Fruit fly (Drosophila melanogaster) whole organism, embryonic: ENCODE measurements around the gene Fitm.

Experiments
- BEAF-32 ChIP-seq: fragments of 200-800 bp; sonication (Bioruptor generic); optimal IDR thresholded peaks from 3 replicates; lab custom pipeline; 2017; ENCODE audit warnings: missing biosample characterization, missing genetic modification characterization, mild to moderate bottlenecking, moderate library complexity, missing genetic modification reagents
- CG1024 ChIP-seq: fragments of 200-800 bp; sonication (Bioruptor generic); IDR thresholded peaks from 2 replicates; pipeline ENCODE4 v1.3.6; 2022; ENCODE audit warnings: missing biosample characterization, missing genetic modification characterization
- CG10565 ChIP-seq: fragments of 200-800 bp; sonication (Bioruptor generic); optimal IDR thresholded peaks from 3 replicates; lab custom pipeline; 2016; ENCODE audit warnings: missing biosample characterization, mild to moderate bottlenecking, missing genetic modification characterization
- CG13775 ChIP-seq: fragments of 200-800 bp; sonication (Bioruptor generic); optimal IDR thresholded peaks from 3 replicates; lab custom pipeline; 2017; ENCODE audit warnings: missing biosample characterization, mild to moderate bottlenecking, missing genetic modification characterization
- CG16779 ChIP-seq: fragments of 200-800 bp; sonication (Bioruptor generic); IDR thresholded peaks from 2 replicates; pipeline ENCODE4 v1.3.6; 2022; ENCODE audit warnings: missing biosample characterization, missing genetic modification characterization
- CG1792 ChIP-seq: fragments of 200-800 bp; sonication (Bioruptor generic); optimal IDR thresholded peaks from 2 replicates; lab custom pipeline; 2016; ENCODE audit warnings: missing biosample characterization, missing genetic modification characterization
- CG18476 ChIP-seq: fragments of 200-800 bp; sonication (Bioruptor generic); optimal IDR thresholded peaks from 2 replicates; lab custom pipeline; 2016; ENCODE audit warnings: missing biosample characterization, mild to moderate bottlenecking, missing genetic modification characterization
- CG2129 ChIP-seq: fragments of 200-800 bp; sonication (Bioruptor generic); IDR thresholded peaks from 2 replicates; pipeline ENCODE4 v1.3.6; 2022; ENCODE audit warnings: missing biosample characterization, missing genetic modification characterization; ENCODE audit not compliant: partially characterized antibody
- CG2889 ChIP-seq: fragments of 200-800 bp; sonication (Bioruptor generic); IDR thresholded peaks from 3 replicates; pipeline ENCODE4 v1.3.6; 2022; ENCODE audit warnings: missing biosample characterization, missing genetic modification characterization
- CG31224 ChIP-seq: fragments of 200-800 bp; sonication (Bioruptor generic); IDR thresholded peaks from 2 replicates; pipeline ENCODE4 v1.3.6; 2022; ENCODE audit warnings: missing biosample characterization, missing genetic modification characterization
- CG34422 ChIP-seq: fragments of 200-800 bp; sonication (Bioruptor generic); IDR thresholded peaks from 3 replicates; pipeline ENCODE4 v1.3.6; 2022; ENCODE audit warnings: missing biosample characterization, missing genetic modification characterization
- CG4820 ChIP-seq: fragments of 200-800 bp; sonication (Bioruptor generic); optimal IDR thresholded peaks from 3 replicates; lab custom pipeline; 2016; ENCODE audit warnings: missing biosample characterization, missing genetic modification characterization
- CG6813 ChIP-seq: fragments of 200-800 bp; sonication (Bioruptor generic); optimal IDR thresholded peaks from 2 replicates; lab custom pipeline; 2017; ENCODE audit warnings: missing biosample characterization, missing genetic modification characterization, mild to moderate bottlenecking, moderate library complexity, missing genetic modification reagents
- CG8290 ChIP-seq, 3 experiments: fragments of 200-800 bp; sonication (Bioruptor generic); optimal IDR thresholded peaks; 2 replicates each; lab custom pipeline; 2016 to 2019; ENCODE audit warnings: missing biosample characterization in 3 of 3, missing genetic modification characterization in 3 of 3, mild to moderate bottlenecking in 2 of 3, moderate library complexity in 1 of 3
- CG9727 ChIP-seq: fragments of 200-800 bp; sonication (Bioruptor generic); optimal IDR thresholded peaks from 3 replicates; lab custom pipeline; 2017; ENCODE audit warnings: missing biosample characterization, mild to moderate bottlenecking, missing genetic modification characterization
- D ChIP-seq, 2 experiments: fragments of 200-800 bp in 1 of 2; fragments of >200 bp in 1 of 2; sonication (Bioruptor generic) in 1 of 2; optimal IDR thresholded peaks; 2 replicates in 1 of 2; 3 replicates in 1 of 2; lab custom pipeline; 2017; ENCODE audit warnings: mild to moderate bottlenecking in 1 of 2, missing biosample characterization in 1 of 2, missing genetic modification characterization in 1 of 2, missing genetic modification reagents in 1 of 2
- Deaf1 ChIP-seq: fragments of 200-800 bp; optimal IDR thresholded peaks from 3 replicates; lab custom pipeline; 2019; ENCODE audit warnings: missing biosample characterization, mild to moderate bottlenecking, missing genetic modification characterization, moderate library complexity
- Kr ChIP-seq: fragments of 200-800 bp; sonication (Bioruptor generic); optimal IDR thresholded peaks from 2 replicates; lab custom pipeline; 2017; ENCODE audit warnings: missing biosample characterization, mild to moderate bottlenecking, missing genetic modification characterization
- Lhr ChIP-seq: fragments of 200-800 bp; sonication (Bioruptor generic); optimal IDR thresholded peaks from 3 replicates; lab custom pipeline; 2017; ENCODE audit warnings: mild to moderate bottlenecking, missing biosample characterization, missing genetic modification reagents, missing genetic modification characterization
- NfI ChIP-seq: fragments of 200-800 bp; sonication (Bioruptor generic); optimal IDR thresholded peaks from 3 replicates; lab custom pipeline; 2018; ENCODE audit warnings: missing biosample characterization, mild to moderate bottlenecking, missing genetic modification characterization, moderate library complexity
- Side ChIP-seq: fragments of 200-800 bp; sonication (Bioruptor generic); optimal IDR thresholded peaks from 2 replicates; lab custom pipeline; 2016; ENCODE audit warnings: missing biosample characterization, missing genetic modification characterization
- Sin3A ChIP-seq: fragments of >200 bp; optimal IDR thresholded peaks from 2 replicates; lab custom pipeline; 2018
- Taf1 ChIP-seq: fragments of 200-800 bp; sonication (Bioruptor generic); IDR thresholded peaks from 2 replicates; pipeline ENCODE4 v1.3.6; 2022; ENCODE audit warnings: missing biosample characterization, missing genetic modification characterization
- Tbp ChIP-seq: fragments of >200 bp; optimal IDR thresholded peaks from 2 replicates; lab custom pipeline; 2018; ENCODE audit warnings: missing biosample characterization, missing genetic modification characterization
- al ChIP-seq: fragments of 200-800 bp; sonication (Bioruptor generic); IDR thresholded peaks from 2 replicates; pipeline ENCODE4 v1.3.6; 2022; ENCODE audit warnings: missing biosample characterization, missing genetic modification characterization
- ash1 ChIP-seq: fragments of 200-800 bp; sonication (Bioruptor generic); optimal IDR thresholded peaks from 2 replicates; lab custom pipeline; 2018; ENCODE audit warnings: missing biosample characterization, mild to moderate bottlenecking, missing genetic modification characterization
- az2 ChIP-seq: fragments of 200-800 bp; sonication (Bioruptor generic); optimal IDR thresholded peaks from 3 replicates; lab custom pipeline; 2016; ENCODE audit warnings: missing biosample characterization, missing genetic modification characterization
- bigmax ChIP-seq: fragments of 200-800 bp; sonication (Bioruptor generic); optimal IDR thresholded peaks from 2 replicates; lab custom pipeline; 2018; ENCODE audit warnings: missing biosample characterization, mild to moderate bottlenecking, missing genetic modification characterization
- bsh ChIP-seq, 2 experiments: fragments of 200-800 bp; sonication (Bioruptor generic); optimal IDR thresholded peaks; 2 replicates each; lab custom pipeline; 2017 to 2018; ENCODE audit warnings: mild to moderate bottlenecking in 2 of 2, missing biosample characterization in 2 of 2, missing genetic modification characterization in 2 of 2, moderate library complexity in 1 of 2
- btn ChIP-seq: fragments of 200-800 bp; sonication (Bioruptor generic); optimal IDR thresholded peaks from 2 replicates; lab custom pipeline; 2016; ENCODE audit warnings: missing biosample characterization, missing genetic modification characterization
- fd102C ChIP-seq: fragments of 200-800 bp; sonication (Bioruptor generic); optimal IDR thresholded peaks from 2 replicates; lab custom pipeline; 2018; ENCODE audit warnings: missing biosample characterization, mild to moderate bottlenecking, missing genetic modification characterization, moderate library complexity
- fu2 ChIP-seq: fragments of 200-800 bp; sonication (Bioruptor generic); optimal IDR thresholded peaks from 2 replicates; lab custom pipeline; 2016; ENCODE audit warnings: missing biosample characterization, missing genetic modification characterization
- gt ChIP-seq: fragments of 200-800 bp; sonication (Bioruptor generic); IDR thresholded peaks from 2 replicates; pipeline ENCODE4 v1.3.6; 2022; ENCODE audit warnings: missing biosample characterization, missing genetic modification characterization
- ham ChIP-seq: fragments of 200-800 bp; sonication (Bioruptor generic); IDR thresholded peaks from 2 replicates; pipeline ENCODE4 v1.3.6; 2022; ENCODE audit warnings: missing biosample characterization, missing genetic modification characterization
- hb ChIP-seq: fragments of 200-800 bp; sonication (Bioruptor generic); IDR thresholded peaks from 3 replicates; pipeline ENCODE4 v1.3.6; 2022; ENCODE audit warnings: missing biosample characterization, missing genetic modification characterization; ENCODE audit not compliant: partially characterized antibody
- ind ChIP-seq: fragments of 200-800 bp; sonication (Bioruptor generic); optimal IDR thresholded peaks from 3 replicates; lab custom pipeline; 2016; ENCODE audit warnings: missing biosample characterization, missing genetic modification characterization
- kni ChIP-seq: fragments of 200-800 bp; sonication (Bioruptor generic); optimal IDR thresholded peaks from 3 replicates; lab custom pipeline; 2017; ENCODE audit warnings: mild to moderate bottlenecking, missing biosample characterization, missing genetic modification reagents, missing genetic modification characterization
- knrl ChIP-seq: fragments of 200-800 bp; sonication (Bioruptor generic); IDR thresholded peaks from 3 replicates; pipeline ENCODE4 v1.3.6; 2022; ENCODE audit warnings: missing biosample characterization, missing genetic modification characterization; ENCODE audit not compliant: partially characterized antibody
- lbe ChIP-seq: fragments of 200-800 bp; sonication (Bioruptor generic); optimal IDR thresholded peaks from 2 replicates; lab custom pipeline; 2016; ENCODE audit warnings: missing biosample characterization, mild to moderate bottlenecking, missing genetic modification characterization
- nerfin-2 ChIP-seq: fragments of 200-800 bp; sonication (Bioruptor generic); IDR thresholded peaks from 2 replicates; pipeline ENCODE4 v1.3.6; 2022; ENCODE audit warnings: missing biosample characterization, missing genetic modification characterization; ENCODE audit not compliant: partially characterized antibody
- odd ChIP-seq: fragments of 200-800 bp; sonication (Bioruptor generic); optimal IDR thresholded peaks from 2 replicates; lab custom pipeline; 2017; ENCODE audit warnings: missing biosample characterization, mild to moderate bottlenecking, missing genetic modification characterization
- pb ChIP-seq: fragments of 200-800 bp; sonication (Bioruptor generic); optimal IDR thresholded peaks from 3 replicates; lab custom pipeline; 2016; ENCODE audit warnings: missing biosample characterization, missing genetic modification characterization
- pfk ChIP-seq: fragments of 200-800 bp; sonication (Bioruptor generic); optimal IDR thresholded peaks from 2 replicates; lab custom pipeline; 2018; ENCODE audit warnings: missing biosample characterization, mild to moderate bottlenecking, missing genetic modification characterization, moderate library complexity
- ro ChIP-seq: fragments of 200-800 bp; sonication (Bioruptor generic); IDR thresholded peaks from 2 replicates; pipeline ENCODE4 v1.3.6; 2022; ENCODE audit warnings: missing biosample characterization, missing genetic modification characterization
- sc ChIP-seq, 3 experiments: fragments of >200 bp in 2 of 3; fragments of 200-800 bp in 1 of 3; sonication (Bioruptor generic) in 1 of 3; optimal IDR thresholded peaks; 2 replicates in 2 of 3; 3 replicates in 1 of 3; lab custom pipeline; 2017; ENCODE audit warnings: mild to moderate bottlenecking in 1 of 3, missing biosample characterization in 1 of 3, missing genetic modification characterization in 1 of 3, missing genetic modification reagents in 1 of 3
- sens-2 ChIP-seq: fragments of 200-800 bp; sonication (Bioruptor generic); IDR thresholded peaks from 2 replicates; pipeline ENCODE4 v1.3.6; 2022; ENCODE audit warnings: missing biosample characterization, missing genetic modification characterization
- shn ChIP-seq: fragments of 200-800 bp; sonication (Bioruptor generic); optimal IDR thresholded peaks from 3 replicates; lab custom pipeline; 2016; ENCODE audit warnings: missing biosample characterization, missing genetic modification characterization
- wdn ChIP-seq: fragments of 200-800 bp; sonication (Bioruptor generic); IDR thresholded peaks from 2 replicates; pipeline ENCODE4 v1.3.6; 2022; ENCODE audit warnings: missing biosample characterization, missing genetic modification characterization

The Fitm gene

dm6 chr3L:5184860-5185639 lies 39.2 kb upstream of the Fitm start (continued):
- TF ChIP-seq bsh (GFP tag; optimal IDR thresholded peaks at IDR 0.05; lab: Kevin White, UChicago) = peak in 1 of 2 experiments; percentile 25
- no peak for TF ChIP-seq knrl (GFP tag; lab: Robert Waterston, UW)
- TF ChIP-seq ash1 = no peak
- TF ChIP-seq az2 = peak; percentile 53
- no peak for TF ChIP-seq Taf1 (GFP tag; lab: Robert Waterston, UW)
- TF ChIP-seq CG10565 (GFP tag; lab: Kevin White, UChicago) = no peak
- no peak for TF ChIP-seq ro (GFP tag; lab: Robert Waterston, UW)
- no peak for TF ChIP-seq sc (optimal IDR thresholded peaks at IDR 0.05; lab: Kevin White, UChicago)
- TF ChIP-seq sc (GFP tag; optimal IDR thresholded peaks at IDR 0.05; lab: Kevin White, UChicago) = no peak
- no peak for TF ChIP-seq lbe (GFP tag; lab: Kevin White, UChicago)
- peak; percentile 7 for TF ChIP-seq kni (GFP tag; lab: Kevin White, UChicago)
- TF ChIP-seq fd102C = no peak
- peak; percentile 64 for TF ChIP-seq CG9727
- TF ChIP-seq pb = no peak
- TF ChIP-seq NfI (GFP tag; lab: Kevin White, UChicago) = peak; percentile 58
- TF ChIP-seq wdn (GFP tag; lab: Robert Waterston, UW) = peak; percentile 32; the same call in 1 of the 2 replicates
- no peak for TF ChIP-seq Side (GFP tag; lab: Kevin White, UChicago)
- no peak for TF ChIP-seq CG16779
- no peak for TF ChIP-seq CG1024 (GFP tag; lab: Robert Waterston, UW)
- no peak for TF ChIP-seq gt
- no peak for TF ChIP-seq Deaf1
- TF ChIP-seq fu2 (GFP tag; lab: Kevin White, UChicago) = peak; percentile 65
- no peak for TF ChIP-seq bigmax (GFP tag; lab: Kevin White, UChicago)
- no peak for TF ChIP-seq pfk (GFP tag; lab: Kevin White, UChicago)
- TF ChIP-seq odd (GFP tag; lab: Kevin White, UChicago) = no peak
- TF ChIP-seq sens-2 (GFP tag; lab: Robert Waterston, UW) = no peak
- peak; percentile 53; the same call in 1 of the 2 replicates for TF ChIP-seq al (GFP tag; lab: Robert Waterston, UW)
- TF ChIP-seq CG13775 (GFP tag; lab: Kevin White, UChicago) = peak; percentile 66
- TF ChIP-seq btn (GFP tag; lab: Kevin White, UChicago) = no peak
- peak; percentile 15; the same call in 1 of the 2 replicates for TF ChIP-seq CG2129 (GFP tag; lab: Robert Waterston, UW)
- TF ChIP-seq shn (GFP tag; lab: Kevin White, UChicago) = peak; percentile 55
- no peak for TF ChIP-seq nerfin-2 (GFP tag; lab: Robert Waterston, UW)
- no peak for TF ChIP-seq hb (GFP tag; lab: Robert Waterston, UW)
- TF ChIP-seq Kr (GFP tag; lab: Kevin White, UChicago) = no peak
- TF ChIP-seq CG34422 (GFP tag; lab: Robert Waterston, UW) = peak; percentile 16; the same call in 1 of the 3 replicates
- peak; percentile 60 for TF ChIP-seq ind (GFP tag; lab: Kevin White, UChicago)
- no peak for TF ChIP-seq BEAF-32
- TF ChIP-seq Tbp (GFP tag; lab: Kevin White, UChicago) = no peak
- no peak for TF ChIP-seq D (optimal IDR thresholded peaks at IDR 0.05; lab: Kevin White, UChicago)
- TF ChIP-seq D (GFP tag; optimal IDR thresholded peaks at IDR 0.05; lab: Kevin White, UChicago) = peak; percentile 24
- TF ChIP-seq CG1792 (GFP tag; lab: Kevin White, UChicago) = peak; percentile 24
- TF ChIP-seq Sin3A (lab: Kevin White, UChicago) = no peak
- no peak for TF ChIP-seq CG2889 (GFP tag; lab: Robert Waterston, UW)
- no peak for TF ChIP-seq ham (GFP tag; lab: Robert Waterston, UW)
- TF ChIP-seq CG6813 = no peak
- no peak for TF ChIP-seq CG18476 (GFP tag; lab: Kevin White, UChicago)
- peak; percentile 18 for TF ChIP-seq CG4820 (GFP tag; lab: Kevin White, UChicago)
- TF ChIP-seq CG31224 = 0 out of 2 replicates have a peak, but pooled peaks have one; percentile 17
- TF ChIP-seq CG8290 (GFP tag; optimal IDR thresholded peaks at IDR 0.05; lab: Kevin White, UChicago) = no peak
- TF ChIP-seq CG8290 (tag; optimal IDR thresholded peaks at IDR 0.05; lab: Kevin White, UChicago) = peak in 1 of 2 experiments; percentile 8
- no peak for TF ChIP-seq Lhr (GFP tag; lab: Kevin White, UChicago)
